Fruit fly (Drosophila melanogaster): ENCODE measurements around the gene tna.

Gene tna

dm6 chr3L:10845758-10846157 is 10.4 kb downstream of the tna start (continued):
- TF ChIP-seq Vsx1 (GFP tag; optimal IDR thresholded peaks at IDR 0.05) (peak; percentile 7), CG17829 (tag; optimal IDR thresholded peaks at IDR 0.05) (no peak), her (GFP tag; optimal IDR thresholded peaks at IDR 0.05) (no peak), Taf1 (GFP tag; IDR thresholded peaks at IDR 0.05) (no peak), CG18599 (GFP tag; optimal IDR thresholded peaks at IDR 0.05) (peak; percentile 29), pros (GFP tag; optimal IDR thresholded peaks at IDR 0.05) (peak; percentile 77), CG10543 (GFP tag; optimal IDR thresholded peaks at IDR 0.05) (peak; percentile 21), Kr (GFP tag; optimal IDR thresholded peaks at IDR 0.05) (peak; percentile 15), oc (tag; optimal IDR thresholded peaks at IDR 0.05) (peak; percentile 39), CG17186 (GFP tag; optimal IDR thresholded peaks at IDR 0.05) (no peak), BtbVII (GFP tag; optimal IDR thresholded peaks at IDR 0.05) (peak; percentile 32)

DNA sequence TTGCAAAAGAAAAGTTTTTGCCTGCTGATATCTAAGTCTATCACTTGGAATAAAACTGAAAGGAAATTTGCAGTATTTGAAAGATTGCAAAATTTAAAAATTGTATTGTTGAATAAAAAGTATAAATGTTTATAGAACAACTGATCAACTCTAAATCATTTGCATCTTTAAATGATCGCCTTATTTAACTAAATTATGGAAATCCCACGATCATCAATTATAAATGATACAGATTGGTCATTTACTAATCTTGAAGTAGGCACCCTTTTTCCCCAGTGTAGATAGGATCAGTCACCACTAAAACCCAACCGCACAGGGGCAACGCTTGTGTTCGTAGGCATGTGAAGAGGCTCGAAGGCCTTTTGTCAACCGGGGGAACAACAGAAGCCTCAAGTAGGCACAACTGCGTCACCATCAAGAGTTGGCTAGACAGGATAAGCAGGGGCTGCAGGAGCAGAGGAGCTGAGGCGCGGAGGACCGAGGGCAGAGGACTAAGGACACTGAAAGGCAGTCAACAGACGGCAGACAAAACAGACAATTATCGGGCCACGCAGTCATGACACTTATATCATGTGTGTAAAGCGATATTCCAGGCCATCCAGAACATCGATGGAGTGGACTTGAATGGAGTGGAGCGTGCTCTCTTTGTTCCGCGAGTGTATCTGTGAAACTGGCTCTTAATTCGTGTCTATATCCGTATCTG is 12.6 kb downstream of the tna start:
- no peak for TF ChIP-seq schlank (tag; optimal IDR thresholded peaks at IDR 0.05)
- TF ChIP-seq Hr78 (GFP tag; optimal IDR thresholded peaks at IDR 0.05) = no peak
- TF ChIP-seq CG12219 (GFP tag; optimal IDR thresholded peaks at IDR 0.05) = no peak
- TF ChIP-seq CG4424 (GFP tag; optimal IDR thresholded peaks at IDR 0.05) = peak; percentile 50
- peak; percentile 43 for TF ChIP-seq Usf (GFP tag; optimal IDR thresholded peaks at IDR 0.05)
- no peak for TF ChIP-seq CG7987 (GFP tag; optimal IDR thresholded peaks at IDR 0.05)
- peak; percentile 81; the same call in 1 of the 3 replicates for TF ChIP-seq CG2199 (GFP tag; IDR thresholded peaks at IDR 0.05)
- TF ChIP-seq Max (GFP tag; optimal IDR thresholded peaks at IDR 0.05) = no peak
- peak; percentile 32; the same call in 1 of the 2 replicates for TF ChIP-seq nerfin-2 (GFP tag; IDR thresholded peaks at IDR 0.05; ENCODE audit: partially characterized antibody)
- peak; percentile 41 for TF ChIP-seq CG8388 (GFP tag; optimal IDR thresholded peaks at IDR 0.05)
- TF ChIP-seq CrebB (tag; optimal IDR thresholded peaks at IDR 0.05) = no peak
- no peak for TF ChIP-seq Dek (tag; optimal IDR thresholded peaks at IDR 0.05)
- TF ChIP-seq CG14965 (GFP tag; optimal IDR thresholded peaks at IDR 0.05; ENCODE audit: borderline replicate concordance) = no peak
- no peak for TF ChIP-seq CG6689 (GFP tag; IDR thresholded peaks at IDR 0.05)
- TF ChIP-seq MESR4 (GFP tag; optimal IDR thresholded peaks at IDR 0.05) = no peak
- TF ChIP-seq Hr39 (optimal IDR thresholded peaks at IDR 0.05) = no peak
- TF ChIP-seq chif (GFP tag; optimal IDR thresholded peaks at IDR 0.05) = peak in 1 of 2 experiments; percentile 44
- no peak for TF ChIP-seq knrl (GFP tag; IDR thresholded peaks at IDR 0.05; ENCODE audit: partially characterized antibody)
- no peak for TF ChIP-seq gfzf (GFP tag; optimal IDR thresholded peaks at IDR 0.05)
- no peak for TF ChIP-seq mld (GFP tag; IDR thresholded peaks at IDR 0.05; ENCODE audit: partially characterized antibody)
- TF ChIP-seq Rx (GFP tag; IDR thresholded peaks at IDR 0.05) = no peak
- TF ChIP-seq fu2 (GFP tag; optimal IDR thresholded peaks at IDR 0.05) = no peak
- no peak for TF ChIP-seq CG4730 (GFP tag; IDR thresholded peaks at IDR 0.05)
- peak; percentile 41 for TF ChIP-seq chn (GFP tag; optimal IDR thresholded peaks at IDR 0.05)
- TF ChIP-seq CG11723 (GFP tag; optimal IDR thresholded peaks at IDR 0.05) = no peak
- no peak for TF ChIP-seq klu (GFP tag; IDR thresholded peaks at IDR 0.05)
- TF ChIP-seq CG6854 (GFP tag; optimal IDR thresholded peaks at IDR 0.05) = no peak
- no peak for TF ChIP-seq pzg (GFP tag; optimal IDR thresholded peaks at IDR 0.05)
- TF ChIP-seq CG10654 (GFP tag; optimal IDR thresholded peaks at IDR 0.05) = no peak
- no peak for TF ChIP-seq Spps (tag; optimal IDR thresholded peaks at IDR 0.05)
- 0 out of 2 replicates have a peak, but pooled peaks have one; percentile 33 for TF ChIP-seq tna (GFP tag; IDR thresholded peaks at IDR 0.05; ENCODE audit: partially characterized antibody)
- 0 out of 2 replicates have a peak, but pooled peaks have one; percentile 21 for TF ChIP-seq CG8765 (GFP tag; IDR thresholded peaks at IDR 0.05)
- TF ChIP-seq slou (GFP tag; optimal IDR thresholded peaks at IDR 0.05) = no peak
- no peak for TF ChIP-seq ssp (GFP tag; IDR thresholded peaks at IDR 0.05)
- TF ChIP-seq toy (GFP tag; IDR thresholded peaks at IDR 0.05) = no peak
- TF ChIP-seq CG17829 (tag; optimal IDR thresholded peaks at IDR 0.05) = peak; percentile 70
- no peak for TF ChIP-seq oc (tag; optimal IDR thresholded peaks at IDR 0.05)
- peak; percentile 13 for TF ChIP-seq Nf-YB (GFP tag; optimal IDR thresholded peaks at IDR 0.05)
- peak; percentile 37 for TF ChIP-seq CG30403 (GFP tag; optimal IDR thresholded peaks at IDR 0.05)

All from whole organism, embryonic.